Fruit fly (Drosophila melanogaster) whole organism, prepupa: ENCODE measurements around the gene CG12519.

Source experiments
- Blimp-1 ChIP-seq: fragments of 200-800 bp; sonication (Bioruptor generic); optimal IDR thresholded peaks from 3 replicates; lab custom pipeline; 2017; ENCODE audit warnings: missing biosample characterization, missing genetic modification characterization, mild to moderate bottlenecking, moderate library complexity, missing genetic modification reagents
- CG10631 ChIP-seq: fragments of 200-800 bp; sonication (Bioruptor generic); optimal IDR thresholded peaks from 2 replicates; lab custom pipeline; 2016; ENCODE audit warnings: missing biosample characterization, missing genetic modification characterization
- CG10669 ChIP-seq: fragments of 200-800 bp; sonication (Bioruptor generic); optimal IDR thresholded peaks from 3 replicates; lab custom pipeline; 2018; ENCODE audit warnings: missing biosample characterization, mild to moderate bottlenecking, missing genetic modification characterization, moderate library complexity
- CG11294 ChIP-seq: fragments of 200-800 bp; sonication (Bioruptor generic); IDR thresholded peaks from 2 replicates; pipeline ENCODE4 v1.3.6; 2022; ENCODE audit warnings: missing biosample characterization, missing genetic modification characterization
- CG11762 ChIP-seq: fragments of 200-800 bp; sonication (Bioruptor generic); optimal IDR thresholded peaks from 3 replicates; lab custom pipeline; 2016; ENCODE audit warnings: missing biosample characterization, missing genetic modification characterization; ENCODE audit not compliant: insufficient read depth
- CG11902 ChIP-seq: fragments of 200-800 bp; sonication (Bioruptor generic); optimal IDR thresholded peaks from 3 replicates; lab custom pipeline; 2016; ENCODE audit warnings: missing biosample characterization, missing genetic modification characterization
- CG15336 ChIP-seq: fragments of 200-800 bp; sonication (Bioruptor generic); IDR thresholded peaks from 2 replicates; pipeline ENCODE4 v1.3.6; 2022; ENCODE audit warnings: missing biosample characterization, missing genetic modification characterization
- CG1621 ChIP-seq: fragments of 200-800 bp; sonication (Bioruptor generic); optimal IDR thresholded peaks from 3 replicates; lab custom pipeline; 2018; ENCODE audit warnings: missing biosample characterization, mild to moderate bottlenecking, missing genetic modification characterization
- CG3032 ChIP-seq: fragments of 200-800 bp; optimal IDR thresholded peaks from 2 replicates; lab custom pipeline; 2019; ENCODE audit warnings: missing biosample characterization, mild to moderate bottlenecking, missing genetic modification characterization, moderate library complexity
- CG32006 ChIP-seq: fragments of 200-800 bp; sonication (Bioruptor generic); optimal IDR thresholded peaks from 3 replicates; lab custom pipeline; 2017; ENCODE audit warnings: missing biosample characterization, mild to moderate bottlenecking, missing genetic modification characterization
- CG34406 ChIP-seq: fragments of 200-800 bp; sonication (Bioruptor generic); optimal IDR thresholded peaks from 3 replicates; lab custom pipeline; 2016; ENCODE audit warnings: missing biosample characterization, missing genetic modification characterization
- CG3919 ChIP-seq: fragments of 200-800 bp; sonication (Bioruptor generic); optimal IDR thresholded peaks from 3 replicates; lab custom pipeline; 2016; ENCODE audit warnings: missing biosample characterization, missing genetic modification characterization
- CG4318 ChIP-seq: fragments of 200-800 bp; sonication (Bioruptor generic); optimal IDR thresholded peaks from 3 replicates; lab custom pipeline; 2017; ENCODE audit warnings: missing biosample characterization, mild to moderate bottlenecking, missing genetic modification characterization
- CG6163 ChIP-seq: fragments of 200-800 bp; sonication (Bioruptor generic); IDR thresholded peaks from 3 replicates; pipeline ENCODE4 v1.3.6; 2022; ENCODE audit warnings: missing biosample characterization, missing genetic modification characterization
- CG6276 ChIP-seq: fragments of 200-800 bp; sonication (Bioruptor generic); optimal IDR thresholded peaks from 2 replicates; lab custom pipeline; 2017; ENCODE audit warnings: missing biosample characterization, mild to moderate bottlenecking, missing genetic modification characterization
- CG6854 ChIP-seq: fragments of 200-800 bp; sonication (Bioruptor generic); optimal IDR thresholded peaks from 2 replicates; lab custom pipeline; 2017; ENCODE audit warnings: missing biosample characterization, mild to moderate bottlenecking, missing genetic modification characterization
- CG7368 ChIP-seq: fragments of 200-800 bp; sonication (Bioruptor generic); optimal IDR thresholded peaks from 3 replicates; lab custom pipeline; 2016; ENCODE audit warnings: missing biosample characterization, missing genetic modification characterization
- CG8119 ChIP-seq: fragments of 200-800 bp; sonication (Bioruptor generic); IDR thresholded peaks from 3 replicates; pipeline ENCODE4 v1.3.6; 2022; ENCODE audit warnings: missing biosample characterization, missing genetic modification characterization
- CG8319 ChIP-seq: fragments of 200-800 bp; sonication (Bioruptor generic); optimal IDR thresholded peaks from 3 replicates; lab custom pipeline; 2016; ENCODE audit warnings: missing biosample characterization, missing genetic modification characterization
- CG9139 ChIP-seq: fragments of 200-800 bp; sonication (Bioruptor generic); optimal IDR thresholded peaks from 3 replicates; lab custom pipeline; 2017; ENCODE audit warnings: missing biosample characterization, mild to moderate bottlenecking, missing genetic modification characterization
- Eip75B ChIP-seq: fragments of 200-800 bp; sonication (Bioruptor generic); optimal IDR thresholded peaks from 3 replicates; lab custom pipeline; 2016; ENCODE audit warnings: missing biosample characterization, missing genetic modification characterization
- Eip78C ChIP-seq: fragments of 200-800 bp; sonication (Bioruptor generic); peaks from one replicate; lab custom pipeline; 2016; ENCODE audit warnings: missing biosample characterization, missing genetic modification characterization
- Ets21C ChIP-seq: fragments of 200-800 bp; sonication (Bioruptor generic); optimal IDR thresholded peaks from 3 replicates; lab custom pipeline; 2016; ENCODE audit warnings: missing biosample characterization, missing genetic modification characterization
- Ets96B ChIP-seq: fragments of 200-800 bp; optimal IDR thresholded peaks from 2 replicates; lab custom pipeline; 2019; ENCODE audit warnings: missing biosample characterization, mild to moderate bottlenecking, missing genetic modification characterization, moderate library complexity
- Gug ChIP-seq: fragments of 200-800 bp; sonication (Bioruptor generic); IDR thresholded peaks from 2 replicates; pipeline ENCODE4 v1.3.6; 2022; ENCODE audit warnings: missing biosample characterization, missing genetic modification characterization
- Hr38 ChIP-seq: sonication (Bioruptor generic); optimal IDR thresholded peaks from 2 replicates; lab custom pipeline; 2016; ENCODE audit warnings: missing biosample characterization, missing genetic modification characterization
- Hr39 ChIP-seq: fragments of 200-800 bp; sonication (Bioruptor generic); optimal IDR thresholded peaks from 2 replicates; lab custom pipeline; 2016; ENCODE audit warnings: missing biosample characterization, missing genetic modification characterization
- Lpt ChIP-seq: fragments of 200-800 bp; sonication (Bioruptor generic); optimal IDR thresholded peaks from 3 replicates; lab custom pipeline; 2016; ENCODE audit warnings: missing biosample characterization, missing genetic modification characterization
- Met ChIP-seq: fragments of 200-800 bp; sonication (Bioruptor generic); optimal IDR thresholded peaks from 3 replicates; lab custom pipeline; 2016; ENCODE audit warnings: missing biosample characterization, missing genetic modification characterization
- OdsH ChIP-seq: fragments of 200-800 bp; sonication (Bioruptor generic); optimal IDR thresholded peaks from 3 replicates; lab custom pipeline; 2016; ENCODE audit warnings: missing biosample characterization, missing genetic modification characterization
- Smox ChIP-seq: fragments of 200-800 bp; sonication (Bioruptor generic); optimal IDR thresholded peaks from 3 replicates; lab custom pipeline; 2016; ENCODE audit warnings: missing biosample characterization, missing genetic modification characterization
- Sox102F ChIP-seq: fragments of 200-800 bp; sonication (Bioruptor generic); optimal IDR thresholded peaks from 2 replicates; lab custom pipeline; 2016; ENCODE audit warnings: missing biosample characterization, mild to moderate bottlenecking, missing genetic modification characterization
- Sox14 ChIP-seq: fragments of 200-800 bp; sonication (Bioruptor generic); optimal IDR thresholded peaks from 3 replicates; lab custom pipeline; 2016; ENCODE audit warnings: missing biosample characterization, missing genetic modification characterization
- Sox15 ChIP-seq: fragments of 200-800 bp; sonication (Bioruptor generic); optimal IDR thresholded peaks from 3 replicates; lab custom pipeline; 2016; ENCODE audit warnings: missing biosample characterization, missing genetic modification characterization
- achi ChIP-seq: fragments of 200-800 bp; sonication (Bioruptor generic); optimal IDR thresholded peaks from 3 replicates; lab custom pipeline; 2016; ENCODE audit warnings: missing biosample characterization, missing genetic modification characterization
- acj6 ChIP-seq: fragments of 200-800 bp; sonication (Bioruptor generic); optimal IDR thresholded peaks from 3 replicates; lab custom pipeline; 2016; ENCODE audit warnings: missing biosample characterization, missing genetic modification characterization
- cyc ChIP-seq: fragments of 200-800 bp; sonication (Bioruptor generic); optimal IDR thresholded peaks from 3 replicates; lab custom pipeline; 2016; ENCODE audit warnings: missing biosample characterization, missing genetic modification characterization
- dac ChIP-seq: fragments of 200-800 bp; sonication (Bioruptor generic); optimal IDR thresholded peaks from 2 replicates; lab custom pipeline; 2017; ENCODE audit warnings: missing biosample characterization, mild to moderate bottlenecking, missing genetic modification characterization
- dsx ChIP-seq: fragments of 200-800 bp; optimal IDR thresholded peaks from 3 replicates; lab custom pipeline; 2019; ENCODE audit warnings: missing biosample characterization, mild to moderate bottlenecking, missing genetic modification characterization, moderate library complexity; ENCODE audit not compliant: poor library complexity, severe bottlenecking
- eg ChIP-seq: fragments of 200-800 bp; sonication (Bioruptor generic); IDR thresholded peaks from 3 replicates; pipeline ENCODE4 v1.3.6; 2022; ENCODE audit warnings: missing biosample characterization, missing genetic modification characterization
- esn ChIP-seq: fragments of 200-800 bp; sonication (Bioruptor generic); optimal IDR thresholded peaks from 2 replicates; lab custom pipeline; 2016; ENCODE audit warnings: missing biosample characterization, mild to moderate bottlenecking, missing genetic modification characterization, moderate library complexity
- fd85E ChIP-seq: fragments of 200-800 bp; sonication (Bioruptor generic); optimal IDR thresholded peaks from 3 replicates; lab custom pipeline; 2016; ENCODE audit warnings: missing biosample characterization, missing genetic modification characterization
- fkh ChIP-seq: fragments of 200-800 bp; sonication (Bioruptor generic); optimal IDR thresholded peaks from 3 replicates; lab custom pipeline; 2017; ENCODE audit warnings: missing biosample characterization, mild to moderate bottlenecking, missing genetic modification characterization, moderate library complexity
- lz ChIP-seq: fragments of 200-800 bp; sonication (Bioruptor generic); optimal IDR thresholded peaks from 3 replicates; lab custom pipeline; 2016; ENCODE audit warnings: missing biosample characterization, missing genetic modification characterization
- pdm3 ChIP-seq: fragments of 200-800 bp; sonication (Bioruptor generic); optimal IDR thresholded peaks from 3 replicates; lab custom pipeline; 2016; ENCODE audit warnings: missing biosample characterization, missing genetic modification characterization
- spab ChIP-seq: fragments of 200-800 bp; sonication (Bioruptor generic); optimal IDR thresholded peaks from 2 replicates; lab custom pipeline; 2017; ENCODE audit warnings: missing biosample characterization, mild to moderate bottlenecking, missing genetic modification characterization, missing genetic modification reagents
- topi ChIP-seq: fragments of 200-800 bp; sonication (Bioruptor generic); optimal IDR thresholded peaks from 3 replicates; lab custom pipeline; 2016; ENCODE audit warnings: missing biosample characterization, missing genetic modification characterization
- vri ChIP-seq: fragments of 200-800 bp; sonication (Bioruptor generic); optimal IDR thresholded peaks from 3 replicates; lab custom pipeline; 2016; ENCODE audit warnings: missing biosample characterization, mild to moderate bottlenecking, missing genetic modification characterization

Gene CG12519

dm6 chr3L:19444092-19444491 lies 28.2 kb upstream of the CG12519 start (continued):
- TF ChIP-seq CG11902 (GFP tag; lab: Kevin White, UChicago): no peak
- TF ChIP-seq Smox (GFP tag; lab: Kevin White, UChicago): no peak
- TF ChIP-seq Gug: no peak
- TF ChIP-seq CG6854 (GFP tag; lab: Kevin White, UChicago): no peak
- TF ChIP-seq Ets96B (tag; lab: Kevin White, UChicago): peak; percentile 7
- TF ChIP-seq CG6163 (GFP tag; lab: Robert Waterston, UW): 0 out of 3 replicates have a peak, but pooled peaks have one; percentile 28
- no peak for TF ChIP-seq Hr38 (GFP tag; lab: Kevin White, UChicago)
- TF ChIP-seq Met: peak; percentile 24
- TF ChIP-seq OdsH (GFP tag; lab: Kevin White, UChicago): peak; percentile 19
- TF ChIP-seq Blimp-1 (GFP tag; lab: Kevin White, UChicago): no peak
- TF ChIP-seq spab: no peak
- TF ChIP-seq Ets21C: peak; percentile 2
- TF ChIP-seq Sox102F (GFP tag; lab: Kevin White, UChicago): peak; percentile 4
- TF ChIP-seq CG32006 (GFP tag; lab: Kevin White, UChicago): peak; percentile 19
- TF ChIP-seq CG7368 (GFP tag; lab: Kevin White, UChicago): no peak
- no peak for TF ChIP-seq CG10631
- TF ChIP-seq CG3919 (GFP tag; lab: Kevin White, UChicago): peak; percentile 34
- no peak for TF ChIP-seq fkh
- TF ChIP-seq vri (GFP tag; lab: Kevin White, UChicago): no peak
- TF ChIP-seq esn (GFP tag; lab: Kevin White, UChicago): no peak
- TF ChIP-seq CG8119 (GFP tag; lab: Robert Waterston, UW): 0 out of 3 replicates have a peak, but pooled peaks have one; percentile 13
- TF ChIP-seq cyc (GFP tag; lab: Kevin White, UChicago): peak; percentile 46
- TF ChIP-seq lz (GFP tag; lab: Kevin White, UChicago): peak; percentile 32
- no peak for TF ChIP-seq CG9139 (GFP tag; lab: Kevin White, UChicago)
- peak; percentile 17 for TF ChIP-seq pdm3
- TF ChIP-seq dsx (GFP tag; lab: Kevin White, UChicago): no peak
- peak; percentile 17 for TF ChIP-seq topi (GFP tag; lab: Kevin White, UChicago)
- TF ChIP-seq Lpt: no peak
- no peak for TF ChIP-seq CG15336 (GFP tag; lab: Robert Waterston, UW)
- no peak for TF ChIP-seq CG11294 (GFP tag; lab: Robert Waterston, UW)
- TF ChIP-seq CG8319 (GFP tag; lab: Kevin White, UChicago): peak; percentile 18
- no peak for TF ChIP-seq Eip75B
- TF ChIP-seq eg (GFP tag; lab: Robert Waterston, UW): 0 out of 3 replicates have a peak, but pooled peaks have one; percentile 27
- TF ChIP-seq CG10669 (GFP tag; lab: Kevin White, UChicago): peak; percentile 28
- TF ChIP-seq Eip78C: peak; percentile 51
- TF ChIP-seq fd85E: no peak
- peak; percentile 48 for TF ChIP-seq Hr39 (GFP tag; lab: Kevin White, UChicago)
- no peak for TF ChIP-seq dac (GFP tag; lab: Kevin White, UChicago)

DNA sequence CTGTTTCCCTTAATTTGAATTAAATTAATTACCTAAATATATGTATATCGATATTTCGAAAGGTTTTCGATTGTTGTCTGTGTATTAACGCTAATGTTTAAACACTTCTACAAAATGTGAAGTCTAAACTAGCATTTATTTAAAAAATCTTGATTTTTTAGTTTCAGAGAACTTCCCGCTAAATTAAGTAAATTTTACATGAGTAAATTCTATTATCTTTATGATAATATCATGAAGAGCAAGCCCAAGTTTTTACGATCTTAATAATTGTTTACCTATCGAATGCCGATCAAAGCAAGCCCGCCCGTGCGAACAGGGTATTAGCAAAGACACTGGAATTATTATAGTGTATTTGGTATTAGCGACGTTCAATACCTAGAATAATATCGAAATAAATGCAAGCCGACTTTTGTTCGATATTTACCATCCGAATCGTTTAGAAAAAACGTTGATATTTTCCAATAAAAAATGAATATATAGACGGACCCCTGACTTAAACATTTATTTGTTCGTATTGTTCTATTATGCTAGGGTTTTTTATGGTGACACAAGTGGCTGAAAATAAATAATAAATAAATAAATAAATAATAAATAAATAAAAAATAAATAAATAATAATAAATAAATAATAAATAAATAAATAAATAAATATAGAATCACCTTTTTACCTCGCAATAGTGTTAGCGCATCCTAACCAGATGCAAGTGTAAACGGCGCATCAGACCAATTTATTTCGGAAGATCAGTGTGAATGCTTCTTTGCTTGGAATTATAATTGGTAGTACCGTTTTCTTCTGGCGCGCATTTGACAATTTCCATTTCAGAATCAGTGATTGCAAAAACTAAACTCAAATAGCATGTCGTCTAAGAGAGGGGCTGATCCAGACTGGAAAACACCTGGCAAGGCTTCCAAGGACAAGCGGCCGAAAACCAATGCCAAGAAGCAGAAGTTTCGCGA lies 25.6 kb upstream of the CG12519 start, which contains the start of the genes CG33062 and Chd3:
TSS of gene CG33062 (minus strand) at position 51 of the 956 bp plus-strand sequence.
TSS of gene Chd3 (plus strand) at position 780 of the 956 bp plus-strand sequence.
- peak; percentile 37 for TF ChIP-seq CG10631
- no peak for TF ChIP-seq Lpt
- no peak for TF ChIP-seq CG3919 (GFP tag; lab: Kevin White, UChicago)
- no peak for TF ChIP-seq CG4318 (GFP tag; lab: Kevin White, UChicago)
- TF ChIP-seq CG34406 (GFP tag; lab: Kevin White, UChicago): no peak
- TF ChIP-seq CG3032 (tag; lab: Kevin White, UChicago): no peak
- TF ChIP-seq CG11902 (GFP tag; lab: Kevin White, UChicago): no peak
- TF ChIP-seq CG32006 (GFP tag; lab: Kevin White, UChicago): peak; percentile 44
- TF ChIP-seq fkh: peak; percentile 45
- peak; percentile 37 for TF ChIP-seq Eip78C
- TF ChIP-seq CG1621 (tag; lab: Kevin White, UChicago): no peak
- no peak for TF ChIP-seq Smox (GFP tag; lab: Kevin White, UChicago)
- TF ChIP-seq CG6276: no peak
- no peak for TF ChIP-seq Gug
- no peak for TF ChIP-seq achi (GFP tag; lab: Kevin White, UChicago)
- TF ChIP-seq CG6854 (GFP tag; lab: Kevin White, UChicago): no peak
- no peak for TF ChIP-seq CG11762 (GFP tag; lab: Kevin White, UChicago)
- no peak for TF ChIP-seq Sox102F (GFP tag; lab: Kevin White, UChicago)
- no peak for TF ChIP-seq esn (GFP tag; lab: Kevin White, UChicago)
- no peak for TF ChIP-seq Sox14 (GFP tag; lab: Kevin White, UChicago)
- TF ChIP-seq Sox15 (GFP tag; lab: Kevin White, UChicago): peak; percentile 8
- no peak for TF ChIP-seq CG11294 (GFP tag; lab: Robert Waterston, UW)
- TF ChIP-seq acj6 (GFP tag; lab: Kevin White, UChicago): peak; percentile 6
- TF ChIP-seq CG7368 (GFP tag; lab: Kevin White, UChicago): no peak
